Worm (Caenorhabditis elegans) whole organism, L1 larva: Measurements from ENCODE around the gene K01A2.4.
A peak's percentile ranks its signal among the peaks of the same experiment; 100 is the strongest.

Source experiments
- aly-2 ChIP-seq: fragments of 150-350 bp; optimal IDR thresholded peaks from 2 replicates; lab custom pipeline; 2014; ENCODE audit warnings: missing biosample characterization, missing genetic modification characterization
- elt-3 ChIP-seq, 6 experiments: fragments of 150-350 bp in 1 of 6; sonication (generic microtip); optimal IDR thresholded peaks; 2 replicates each; lab custom pipeline; 2017 to 2018; ENCODE audit warnings: missing biosample characterization in 6 of 6, missing genetic modification characterization in 6 of 6, inconsistent platforms in 1 of 6
- mdl-1 ChIP-seq, 2 experiments: fragments of 150-350 bp; optimal IDR thresholded peaks; 2 replicates each; lab custom pipeline; 2014 to 2017; ENCODE audit warnings: missing biosample characterization in 2 of 2, missing genetic modification characterization in 2 of 2, inconsistent platforms in 1 of 2
- mef-2 ChIP-seq: fragments of 150-350 bp; optimal IDR thresholded peaks from 2 replicates; lab custom pipeline; 2014; ENCODE audit warnings: missing biosample characterization, missing genetic modification characterization
- nhr-237 ChIP-seq: fragments of 150-350 bp; optimal IDR thresholded peaks from 2 replicates; lab custom pipeline; 2014; ENCODE audit warnings: missing biosample characterization, missing genetic modification characterization
- nhr-76 ChIP-seq: sonication (generic microtip); optimal IDR thresholded peaks from 2 replicates; lab custom pipeline; 2017; ENCODE audit warnings: missing biosample characterization, missing genetic modification characterization
- swsn-7 ChIP-seq: sonication (generic microtip); optimal IDR thresholded peaks from 2 replicates; lab custom pipeline; 2016; ENCODE audit warnings: missing genetic modification characterization, missing compliant biosample characterization
- unc-130 ChIP-seq: fragments of 150-350 bp; optimal IDR thresholded peaks from 2 replicates; lab custom pipeline; 2017; ENCODE audit warnings: missing biosample characterization, missing genetic modification characterization, inconsistent platforms

- TF ChIP-seq elt-3 (tag; optimal IDR thresholded peaks at IDR 0.05; lab: Kevin White, UChicago) (peak in 2 of 6 experiments; percentile 11 to 35), aly-2 (tag; lab: Kevin White, UChicago) (no peak), swsn-7 (tag; lab: Kevin White, UChicago) (no peak), nhr-237 (tag; lab: Kevin White, UChicago) (no peak), nhr-76 (tag; lab: Kevin White, UChicago) (no peak), unc-130 (tag; lab: Kevin White, UChicago) (no peak), mef-2 (no peak), mdl-1 (tag; optimal IDR thresholded peaks at IDR 0.05; lab: Kevin White, UChicago) (no peak)
These were observed 6.1 kb upstream of the K01A2.4 start, which contains the start of gene K01A2.5 for ce11 chrII:300977-301772.
